Worm (Caenorhabditis elegans): Measurements from ENCODE around the gene usp-14.

ce11 chrII:14528233-14528802, 39.8 kb upstream of the usp-14 start, which contains the start of the genes F57C2.5 and spat-1:
- TF ChIP-seq aly-2 (tag; optimal IDR thresholded peaks at IDR 0.05) (no peak), sem-4 (tag; optimal IDR thresholded peaks at IDR 0.05) (no peak), ztf-4 (tag; optimal IDR thresholded peaks at IDR 0.05) (no peak), lin-13 (GFP tag; optimal IDR thresholded peaks at IDR 0.05) (peak; percentile 65), lin-11 (tag; optimal IDR thresholded peaks at IDR 0.05) (no peak), ZK546.5 (tag; optimal IDR thresholded peaks at IDR 0.05) (no peak), unc-39 (tag; optimal IDR thresholded peaks at IDR 0.05) (no peak), F13H6.1 (tag; optimal IDR thresholded peaks at IDR 0.05) (peak; percentile 59), sma-9 (GFP tag; optimal IDR thresholded peaks at IDR 0.05) (no peak), sma-9 (tag; optimal IDR thresholded peaks at IDR 0.05) (no peak), ceh-16 (tag; optimal IDR thresholded peaks at IDR 0.05) (no peak), ceh-82 (tag; optimal IDR thresholded peaks at IDR 0.05) (no peak), nhr-25 (tag; optimal IDR thresholded peaks at IDR 0.05) (peak; percentile 63)

Measured in whole organism, L2 larva.